Fruit fly (Drosophila melanogaster): Measurements from ENCODE around the gene nAChRbeta2.

nAChRbeta2 gene

dm6 chr3R:24557020-24557465 is 42.1 kb upstream of the nAChRbeta2 start (continued):
- TF ChIP-seq N (GFP tag; optimal IDR thresholded peaks at IDR 0.05) (no peak), Dfd (GFP tag; optimal IDR thresholded peaks at IDR 0.05) (no peak), ey (GFP tag; optimal IDR thresholded peaks at IDR 0.05) (peak; percentile 61), Hr83 (GFP tag; optimal IDR thresholded peaks at IDR 0.05; ENCODE audit: poor library complexity, severe bottlenecking) (peak; percentile 72)

DNA sequence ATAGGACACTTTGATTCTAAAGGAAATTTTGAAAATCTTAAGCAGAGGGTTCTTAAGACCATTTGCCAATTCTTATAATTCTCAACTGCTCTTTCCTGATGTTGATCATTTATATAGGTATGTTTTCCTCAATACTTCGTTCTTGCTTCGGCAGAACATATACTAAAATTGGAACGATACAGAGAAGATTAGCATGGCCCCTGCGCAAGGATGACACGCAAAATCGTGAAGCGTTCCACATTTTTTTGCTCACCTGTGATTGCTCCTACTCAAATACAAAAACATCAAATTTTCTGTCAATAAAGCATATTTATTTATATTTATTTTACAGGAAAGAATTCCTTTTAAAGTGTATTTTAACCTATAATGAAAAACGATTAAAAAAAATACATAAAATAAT is 41.6 kb upstream of the nAChRbeta2 start:
- TF ChIP-seq jim (GFP tag; optimal IDR thresholded peaks at IDR 0.05) (no peak), rgr (GFP tag; optimal IDR thresholded peaks at IDR 0.05) (no peak), HLH106 (tag; optimal IDR thresholded peaks at IDR 0.05) (no peak), Hr83 (GFP tag; optimal IDR thresholded peaks at IDR 0.05; ENCODE audit: poor library complexity, severe bottlenecking) (no peak), dmrt93B (GFP tag; optimal IDR thresholded peaks at IDR 0.05) (no peak)

- TF ChIP-seq dmrt93B (GFP tag; optimal IDR thresholded peaks at IDR 0.05) (no peak), Rel (GFP tag; optimal IDR thresholded peaks at IDR 0.05) (no peak), Rel (tag; optimal IDR thresholded peaks at IDR 0.05) (no peak), OdsH (GFP tag; optimal IDR thresholded peaks at IDR 0.05) (no peak), Abd-B (GFP tag; optimal IDR thresholded peaks at IDR 0.05) (no peak), woc (GFP tag; optimal IDR thresholded peaks at IDR 0.05) (no peak), Dfd (GFP tag; optimal IDR thresholded peaks at IDR 0.05) (no peak), sage (GFP tag; optimal IDR thresholded peaks at IDR 0.05) (no peak), Jra (GFP tag; optimal IDR thresholded peaks at IDR 0.05) (no peak), GATAd (GFP tag; optimal IDR thresholded peaks at IDR 0.05) (no peak), Dif (GFP tag; optimal IDR thresholded peaks at IDR 0.05; ENCODE audit: partially characterized antibody) (no peak), ey (GFP tag; optimal IDR thresholded peaks at IDR 0.05) (no peak)
These were observed 41.0 kb upstream of the nAChRbeta2 start for dm6 chr3R:24555932-24556331.

DNA sequence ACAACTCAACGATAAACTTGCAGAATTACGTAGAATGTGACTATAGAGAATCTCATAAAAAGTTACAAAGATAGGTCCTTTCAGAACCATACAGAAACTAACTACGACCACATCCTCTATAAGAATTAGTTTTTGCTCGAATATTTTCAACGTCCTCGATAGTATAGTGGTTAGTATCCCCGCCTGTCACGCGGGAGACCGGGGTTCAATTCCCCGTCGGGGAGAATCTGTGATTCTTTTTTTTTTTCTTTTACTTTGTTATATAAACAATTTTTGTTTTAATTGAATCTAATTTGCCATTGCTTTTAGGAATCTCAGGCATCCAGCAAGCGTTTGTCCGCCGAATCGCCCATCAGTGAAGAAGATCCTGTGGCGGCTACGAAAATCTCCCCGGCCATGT is 40.2 kb upstream of the nAChRbeta2 start:
- TF ChIP-seq pan (optimal IDR thresholded peaks at IDR 0.05) (no peak), tai (GFP tag; optimal IDR thresholded peaks at IDR 0.05) (no peak), Dfd (GFP tag; optimal IDR thresholded peaks at IDR 0.05) (no peak), dl (GFP tag; optimal IDR thresholded peaks at IDR 0.05; ENCODE audit: insufficient read depth in 1 of 2, partially characterized antibody in 2 of 2) (no peak), HLH106 (tag; optimal IDR thresholded peaks at IDR 0.05) (no peak), sv (GFP tag; optimal IDR thresholded peaks at IDR 0.05) (no peak), Hr78 (GFP tag; optimal IDR thresholded peaks at IDR 0.05) (no peak), rgr (GFP tag; optimal IDR thresholded peaks at IDR 0.05) (no peak), GATAd (GFP tag; optimal IDR thresholded peaks at IDR 0.05) (no peak), Hr83 (GFP tag; optimal IDR thresholded peaks at IDR 0.05; ENCODE audit: poor library complexity, severe bottlenecking) (no peak), h (GFP tag; optimal IDR thresholded peaks at IDR 0.05) (no peak), jim (GFP tag; optimal IDR thresholded peaks at IDR 0.05) (no peak), psq (GFP tag; optimal IDR thresholded peaks at IDR 0.05) (no peak), Vsx2 (GFP tag; optimal IDR thresholded peaks at IDR 0.05; ENCODE audit: partially characterized antibody) (no peak), Mio (GFP tag; optimal IDR thresholded peaks at IDR 0.05) (no peak), fru (GFP tag; optimal IDR thresholded peaks at IDR 0.05) (no peak)

dm6 chr3R:24550802-24551391 is 36.0 kb upstream of the nAChRbeta2 start:
- TF ChIP-seq Abd-B (GFP tag; optimal IDR thresholded peaks at IDR 0.05), result no peak
- no peak for TF ChIP-seq lola (GFP tag; optimal IDR thresholded peaks at IDR 0.05)
- no peak for TF ChIP-seq Hnf4 (GFP tag; optimal IDR thresholded peaks at IDR 0.05)
- no peak for TF ChIP-seq GATAd (GFP tag; optimal IDR thresholded peaks at IDR 0.05)
- no peak for TF ChIP-seq Dfd (GFP tag; optimal IDR thresholded peaks at IDR 0.05)
- no peak for TF ChIP-seq Sp1 (GFP tag; optimal IDR thresholded peaks at IDR 0.05)
- no peak for TF ChIP-seq rgr (GFP tag; optimal IDR thresholded peaks at IDR 0.05)
- no peak for TF ChIP-seq HLH106 (tag; optimal IDR thresholded peaks at IDR 0.05)

DNA sequence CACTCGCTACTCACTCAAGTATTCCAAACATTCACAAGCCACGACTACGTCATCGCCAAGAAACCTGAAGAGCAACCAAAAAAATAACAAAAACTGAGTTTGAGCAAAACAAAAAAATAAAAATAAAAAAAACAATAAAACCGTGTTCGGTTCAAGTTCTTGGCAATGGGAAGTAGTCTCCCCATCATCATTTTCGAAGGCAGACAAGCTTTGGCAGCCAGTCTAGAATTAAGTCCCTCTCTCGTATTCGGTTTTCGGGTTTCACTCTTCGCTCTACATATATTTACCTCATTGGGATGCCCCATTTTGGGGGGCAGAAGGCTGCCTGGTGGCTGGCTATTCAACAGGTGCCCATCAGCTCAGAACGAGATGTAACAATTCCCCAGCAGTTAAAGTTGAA is 34.9 kb upstream of the nAChRbeta2 start:
- no peak for TF ChIP-seq Rel (GFP tag; optimal IDR thresholded peaks at IDR 0.05)
- peak; percentile 50 for TF ChIP-seq Rel (tag; optimal IDR thresholded peaks at IDR 0.05)
- TF ChIP-seq jim (GFP tag; optimal IDR thresholded peaks at IDR 0.05), result peak; percentile 13
- peak; percentile 75 for TF ChIP-seq CrebA (GFP tag; optimal IDR thresholded peaks at IDR 0.05; ENCODE audit: borderline replicate concordance)
- no peak for TF ChIP-seq usp (GFP tag; optimal IDR thresholded peaks at IDR 0.05)
- TF ChIP-seq Sp1 (GFP tag; optimal IDR thresholded peaks at IDR 0.05), result peak; percentile 72
- TF ChIP-seq foxo (GFP tag; optimal IDR thresholded peaks at IDR 0.05), result peak in 1 of 2 experiments; percentile 3
- TF ChIP-seq dmrt93B (GFP tag; optimal IDR thresholded peaks at IDR 0.05), result no peak
